Worm (Caenorhabditis elegans) whole organism, mixed stage, embryonic: ENCODE data around the gene C17A2.7.

Experiments used
- bed-3 ChIP-seq: fragments of 200-800 bp; sonication (Bioruptor generic); optimal IDR thresholded peaks from 3 replicates; lab custom pipeline; 2018; ENCODE audit warnings: mild to moderate bottlenecking, missing genetic modification characterization, moderate library complexity, missing compliant biosample characterization
- blmp-1 ChIP-seq: fragments of 150-350 bp; optimal IDR thresholded peaks from 2 replicates; lab custom pipeline; 2014; ENCODE audit warnings: missing biosample characterization, missing genetic modification characterization
- lin-32 ChIP-seq: fragments of 200-800 bp; sonication (Bioruptor generic); optimal IDR thresholded peaks from 2 replicates; lab custom pipeline; 2018; ENCODE audit warnings: mild to moderate bottlenecking, missing genetic modification characterization, missing compliant biosample characterization
- lsy-2 ChIP-seq: fragments of 150-350 bp; optimal IDR thresholded peaks from 2 replicates; lab custom pipeline; 2014; ENCODE audit warnings: missing biosample characterization, missing genetic modification characterization
- mab-5 ChIP-seq: fragments of 150-350 bp; optimal IDR thresholded peaks from 2 replicates; lab custom pipeline; 2014; ENCODE audit warnings: missing biosample characterization, missing genetic modification characterization
- mep-1 ChIP-seq: fragments of 150-350 bp; optimal IDR thresholded peaks from 2 replicates; lab custom pipeline; 2017; ENCODE audit warnings: missing biosample characterization, missing genetic modification reagents, missing genetic modification characterization, inconsistent platforms
- mls-2 ChIP-seq: sonication (generic microtip); optimal IDR thresholded peaks from 2 replicates; lab custom pipeline; 2016; ENCODE audit warnings: mild to moderate bottlenecking, missing genetic modification characterization, moderate library complexity, missing compliant biosample characterization
- nhr-76 ChIP-seq: sonication (generic microtip); optimal IDR thresholded peaks from 2 replicates; lab custom pipeline; 2017; ENCODE audit warnings: missing biosample characterization, missing genetic modification characterization
- pha-4 ChIP-seq: fragments of 150-350 bp; optimal IDR thresholded peaks from 2 replicates; lab custom pipeline; 2018; ENCODE audit warnings: missing biosample characterization, missing genetic modification reagents, missing genetic modification characterization
- snpc-4 ChIP-seq: fragments of 150-350 bp; optimal IDR thresholded peaks from 2 replicates; lab custom pipeline; 2014; ENCODE audit warnings: missing biosample characterization, missing genetic modification characterization
- unc-39 ChIP-seq: fragments of 150-350 bp; optimal IDR thresholded peaks from 2 replicates; lab custom pipeline; 2014; ENCODE audit warnings: missing biosample characterization, missing genetic modification characterization
- unc-62 ChIP-seq: fragments of 150-350 bp; optimal IDR thresholded peaks from 2 replicates; lab custom pipeline; 2014; ENCODE audit warnings: missing biosample characterization, missing genetic modification reagents, missing genetic modification characterization
- zip-8 ChIP-seq: fragments of 150-350 bp; optimal IDR thresholded peaks from 2 replicates; lab custom pipeline; 2014; ENCODE audit warnings: missing biosample characterization, missing genetic modification characterization
- ztf-11 ChIP-seq: fragments of 150-350 bp; optimal IDR thresholded peaks from 2 replicates; lab custom pipeline; 2014; ENCODE audit warnings: missing biosample characterization, missing genetic modification characterization

ce11 chrII:3803219-3803618 lies 40.0 kb downstream of the C17A2.7 start, which contains the start of gene ins-32:
- TF ChIP-seq blmp-1 (tag; lab: Kevin White, UChicago) (no peak), lsy-2 (tag; lab: Kevin White, UChicago) (no peak), pha-4 (tag; lab: Kevin White, UChicago) (no peak), unc-62 (GFP tag; lab: Kevin White, UChicago) (no peak), nhr-76 (no peak), zip-8 (tag; lab: Kevin White, UChicago) (no peak), lin-32 (no peak), bed-3 (GFP tag; lab: Kevin White, UChicago) (no peak), unc-39 (tag; lab: Kevin White, UChicago) (no peak), mls-2 (tag; lab: Kevin White, UChicago) (no peak), mab-5 (tag; lab: Kevin White, UChicago) (no peak), snpc-4 (tag; lab: Kevin White, UChicago) (no peak), mep-1 (tag; lab: Kevin White, UChicago) (no peak), ztf-11 (tag; lab: Kevin White, UChicago) (no peak)
